Worm (Caenorhabditis elegans) whole organism, young adult: Measurements from ENCODE around the gene flp-9.

ENCODE experiments used
- F23B12.7 ChIP-seq: sonication (generic microtip); optimal IDR thresholded peaks from 2 replicates; lab custom pipeline; 2017; ENCODE audit warnings: missing genetic modification characterization, mild to moderate bottlenecking, missing compliant biosample characterization, antibody characterized with exemption, moderate library complexity; ENCODE audit not compliant: insufficient read depth
- dpl-1 ChIP-seq: fragments of 150-350 bp; optimal IDR thresholded peaks from 2 replicates; lab custom pipeline; 2014; ENCODE audit warnings: missing biosample characterization, missing genetic modification reagents, missing genetic modification characterization
- pha-4 ChIP-seq: fragments of 150-350 bp; sonication (generic microtip); optimal IDR thresholded peaks from 2 replicates; lab custom pipeline; 2014; ENCODE audit warnings: missing biosample characterization, missing genetic modification reagents, missing genetic modification characterization

DNA sequence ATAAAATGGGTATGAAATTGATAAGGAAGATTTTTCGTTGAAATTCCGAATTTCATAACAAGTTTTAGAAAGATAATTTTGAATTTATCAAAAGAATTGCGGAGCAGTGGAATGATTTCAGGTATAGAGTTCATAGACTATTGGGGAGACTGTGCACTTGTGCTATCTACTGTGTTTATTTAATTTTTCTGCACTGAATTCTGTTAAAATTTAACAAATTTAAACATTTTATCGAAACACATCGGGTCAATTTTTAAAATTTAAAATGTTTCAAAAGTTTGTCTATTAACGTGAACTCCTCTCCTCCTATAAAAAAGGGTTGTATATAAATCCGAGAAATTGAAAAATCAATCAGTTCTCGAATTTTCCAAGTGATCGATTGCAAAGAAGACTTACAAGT, 39.8 kb downstream of the flp-9 start, which contains the start of gene C27D8.1:
- TF ChIP-seq dpl-1 (GFP tag; lab: Kevin White, UChicago), result no peak
- no peak for TF ChIP-seq pha-4
- TF ChIP-seq F23B12.7 (tag; lab: Kevin White, UChicago), result no peak
